Worm (Caenorhabditis elegans) whole organism, L4/young adult: Measurements from ENCODE around the gene Y110A2AL.1.

ENCODE experiments used
- W03F9.2 ChIP-seq: fragments of 150-350 bp; optimal IDR thresholded peaks from 2 replicates; lab custom pipeline; 2014; ENCODE audit warnings: missing biosample characterization, missing genetic modification characterization
- him-1 ChIP-seq: sonication (generic microtip); optimal IDR thresholded peaks from 2 replicates; lab custom pipeline; 2016; ENCODE audit warnings: missing genotype, missing genetic modification reagents, missing genetic modification characterization, missing compliant biosample characterization

DNA sequence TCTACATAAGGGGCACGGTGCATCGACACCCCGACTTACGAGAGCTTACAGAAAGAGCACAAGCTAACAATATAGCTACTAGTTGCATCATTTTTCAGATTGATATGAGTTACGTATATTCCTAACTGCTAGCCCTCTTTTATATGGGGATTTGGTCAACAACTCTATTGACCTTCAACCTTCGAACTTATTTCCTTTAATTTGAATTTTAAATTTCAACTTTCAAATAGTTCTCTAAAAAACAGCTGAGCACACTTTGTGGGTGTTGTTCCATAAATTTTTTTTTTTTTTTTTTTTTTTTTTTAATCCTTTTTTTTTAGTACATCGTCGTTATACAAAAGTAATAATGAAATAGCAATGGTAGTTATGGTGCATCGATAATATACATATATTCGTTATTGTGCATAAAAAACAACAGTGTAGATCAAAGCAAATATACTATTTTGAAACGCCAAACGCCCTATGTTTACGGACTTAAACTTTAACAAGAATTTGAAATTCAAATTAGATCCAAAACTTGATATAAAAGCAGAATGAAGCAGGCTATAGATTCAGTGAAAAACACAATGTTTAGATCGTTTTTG lies 8.3 kb upstream of the Y110A2AL.1 start, which contains the start of the genes Y110A2AL.9 and Y110A2AL.3:
- no peak for TF ChIP-seq him-1 (tag; lab: Kevin White, UChicago)
- no peak for TF ChIP-seq W03F9.2 (tag; lab: Kevin White, UChicago)
